Fruit fly (Drosophila melanogaster) whole organism, embryonic: ENCODE measurements around the gene CG13029.
A peak's percentile ranks its signal among the peaks of the same experiment; 100 is the strongest.

Source experiments
- ATbp ChIP-seq: fragments of 200-800 bp; sonication (Bioruptor generic); optimal IDR thresholded peaks from 2 replicates; lab custom pipeline; 2017; ENCODE audit warnings: missing biosample characterization, mild to moderate bottlenecking, missing genetic modification characterization, missing genetic modification reagents
- BEAF-32 ChIP-seq: fragments of 200-800 bp; sonication (Bioruptor generic); optimal IDR thresholded peaks from 3 replicates; lab custom pipeline; 2017; ENCODE audit warnings: missing biosample characterization, missing genetic modification characterization, mild to moderate bottlenecking, moderate library complexity, missing genetic modification reagents
- Bdp1 ChIP-seq: fragments of 200-800 bp; sonication (Bioruptor generic); optimal IDR thresholded peaks from 3 replicates; lab custom pipeline; 2016; ENCODE audit warnings: missing biosample characterization, missing genetic modification characterization
- CG10462 ChIP-seq: fragments of 200-800 bp; sonication (Bioruptor generic); optimal IDR thresholded peaks from 2 replicates; lab custom pipeline; 2016; ENCODE audit warnings: missing biosample characterization, missing genetic modification characterization
- CG11093 ChIP-seq: fragments of 200-800 bp; sonication (Bioruptor generic); IDR thresholded peaks from 3 replicates; pipeline ENCODE4 v1.3.6; 2022; ENCODE audit warnings: missing biosample characterization, missing genetic modification characterization
- CG11398 ChIP-seq: fragments of 200-800 bp; sonication (Bioruptor generic); optimal IDR thresholded peaks from 2 replicates; lab custom pipeline; 2016; ENCODE audit warnings: missing biosample characterization, missing genetic modification characterization
- CG11695 ChIP-seq: fragments of 200-800 bp; sonication (Bioruptor generic); IDR thresholded peaks from 3 replicates; pipeline ENCODE4 v1.3.6; 2022; ENCODE audit warnings: missing biosample characterization, missing genetic modification characterization
- CG14710 ChIP-seq: fragments of 200-800 bp; sonication (Bioruptor generic); optimal IDR thresholded peaks from 3 replicates; lab custom pipeline; 2019; ENCODE audit warnings: missing biosample characterization, mild to moderate bottlenecking, missing genetic modification characterization, moderate library complexity
- CG2116 ChIP-seq: fragments of 200-800 bp; sonication (Bioruptor generic); optimal IDR thresholded peaks from 3 replicates; lab custom pipeline; 2018; ENCODE audit warnings: missing biosample characterization, mild to moderate bottlenecking, missing genetic modification characterization
- CG2120 ChIP-seq: fragments of 200-800 bp; sonication (Bioruptor generic); optimal IDR thresholded peaks from 3 replicates; lab custom pipeline; 2016; ENCODE audit warnings: missing biosample characterization, missing genetic modification characterization
- CG3065 ChIP-seq: fragments of 200-800 bp; sonication (Bioruptor generic); optimal IDR thresholded peaks from 2 replicates; lab custom pipeline; 2016; ENCODE audit warnings: missing biosample characterization, missing genetic modification characterization
- CG31388 ChIP-seq: fragments of 200-800 bp; sonication (Bioruptor generic); optimal IDR thresholded peaks from 2 replicates; lab custom pipeline; 2016; ENCODE audit warnings: missing biosample characterization, missing genetic modification characterization
- CG3838 ChIP-seq: fragments of 200-800 bp; sonication (Bioruptor generic); optimal IDR thresholded peaks from 3 replicates; lab custom pipeline; 2016; ENCODE audit warnings: missing biosample characterization, missing genetic modification characterization
- CG3847 ChIP-seq: fragments of 200-800 bp; sonication (Bioruptor generic); IDR thresholded peaks from 2 replicates; pipeline ENCODE4 v1.3.6; 2022; ENCODE audit warnings: missing biosample characterization, missing genetic modification characterization
- CG4282 ChIP-seq: fragments of 200-800 bp; sonication (Bioruptor generic); optimal IDR thresholded peaks from 2 replicates; lab custom pipeline; 2016; ENCODE audit warnings: missing biosample characterization, missing genetic modification characterization
- CG4328 ChIP-seq: fragments of 200-800 bp; sonication (Bioruptor generic); optimal IDR thresholded peaks from 3 replicates; lab custom pipeline; 2017; ENCODE audit warnings: missing biosample characterization, missing genetic modification reagents, missing genetic modification characterization
- CG4617 ChIP-seq: fragments of 200-800 bp; sonication (Bioruptor generic); optimal IDR thresholded peaks from 3 replicates; lab custom pipeline; 2016; ENCODE audit warnings: missing biosample characterization, missing genetic modification characterization, borderline replicate concordance
- CG4707 ChIP-seq: fragments of 200-800 bp; sonication (Bioruptor generic); optimal IDR thresholded peaks from 2 replicates; lab custom pipeline; 2018; ENCODE audit warnings: missing biosample characterization, mild to moderate bottlenecking, missing genetic modification characterization, moderate library complexity
- CG6272 ChIP-seq: fragments of 200-800 bp; sonication (Bioruptor generic); IDR thresholded peaks from 2 replicates; pipeline ENCODE4 v1.3.6; 2022; ENCODE audit warnings: missing biosample characterization, missing genetic modification characterization
- CG7745 ChIP-seq: fragments of 200-800 bp; sonication (Bioruptor generic); optimal IDR thresholded peaks from 2 replicates; lab custom pipeline; 2018; ENCODE audit warnings: missing biosample characterization, mild to moderate bottlenecking, missing genetic modification characterization, moderate library complexity
- CG8359 ChIP-seq: fragments of 200-800 bp; sonication (Bioruptor generic); optimal IDR thresholded peaks from 2 replicates; lab custom pipeline; 2017; ENCODE audit warnings: missing biosample characterization, mild to moderate bottlenecking, missing genetic modification characterization, borderline replicate concordance
- CG8388 ChIP-seq: fragments of 200-800 bp; sonication (Bioruptor generic); optimal IDR thresholded peaks from 2 replicates; lab custom pipeline; 2019; ENCODE audit warnings: missing biosample characterization, mild to moderate bottlenecking, missing genetic modification characterization, moderate library complexity
- CG9817 ChIP-seq: fragments of 200-800 bp; sonication (Bioruptor generic); optimal IDR thresholded peaks from 2 replicates; lab custom pipeline; 2018; ENCODE audit warnings: missing biosample characterization, mild to moderate bottlenecking, missing genetic modification characterization, moderate library complexity
- CHES-1-like ChIP-seq: fragments of 200-800 bp; sonication (Bioruptor generic); optimal IDR thresholded peaks from 2 replicates; lab custom pipeline; 2016; ENCODE audit warnings: missing biosample characterization, missing genetic modification characterization
- CTCF ChIP-seq: fragments of 200-800 bp; sonication (Bioruptor generic); optimal IDR thresholded peaks from 2 replicates; lab custom pipeline; 2017; ENCODE audit warnings: missing biosample characterization, mild to moderate bottlenecking, missing genetic modification characterization, moderate library complexity
- D19B ChIP-seq: fragments of 200-800 bp; sonication (Bioruptor generic); optimal IDR thresholded peaks from 2 replicates; lab custom pipeline; 2017; ENCODE audit warnings: missing biosample characterization, mild to moderate bottlenecking, missing genetic modification characterization
- Dip3 ChIP-seq: fragments of 200-800 bp; sonication (Bioruptor generic); optimal IDR thresholded peaks from 3 replicates; lab custom pipeline; 2016; ENCODE audit warnings: missing biosample characterization, missing genetic modification characterization
- Doc2 ChIP-seq: fragments of 200-800 bp; sonication (Bioruptor generic); IDR thresholded peaks from 2 replicates; pipeline ENCODE4 v1.3.6; 2022; ENCODE audit warnings: missing biosample characterization, missing genetic modification characterization
- Dp ChIP-seq: fragments of 200-800 bp; sonication (Bioruptor generic); optimal IDR thresholded peaks from 2 replicates; lab custom pipeline; 2018; ENCODE audit warnings: missing biosample characterization, mild to moderate bottlenecking, missing genetic modification characterization, moderate library complexity
- Drgx ChIP-seq: fragments of 200-800 bp; sonication (Bioruptor generic); IDR thresholded peaks from 2 replicates; pipeline ENCODE4 v1.3.6; 2022; ENCODE audit warnings: missing biosample characterization, missing genetic modification characterization
- Fer2 ChIP-seq: fragments of 200-800 bp; sonication (Bioruptor generic); optimal IDR thresholded peaks from 2 replicates; lab custom pipeline; 2018; ENCODE audit warnings: missing biosample characterization, mild to moderate bottlenecking, missing genetic modification characterization, moderate library complexity
- HLH3B ChIP-seq: fragments of 200-800 bp; sonication (Bioruptor generic); IDR thresholded peaks from 2 replicates; pipeline ENCODE4 v1.3.6; 2022; ENCODE audit warnings: missing biosample characterization, missing genetic modification characterization
- HLH4C ChIP-seq: fragments of 200-800 bp; sonication (Bioruptor generic); IDR thresholded peaks from 3 replicates; pipeline ENCODE4 v1.3.6; 2022; ENCODE audit warnings: missing biosample characterization, missing genetic modification characterization; ENCODE audit not compliant: partially characterized antibody
- Neu2 ChIP-seq: fragments of 200-800 bp; sonication (Bioruptor generic); optimal IDR thresholded peaks from 3 replicates; lab custom pipeline; 2016; ENCODE audit warnings: missing biosample characterization, missing genetic modification characterization, borderline replicate concordance
- Rfx ChIP-seq: fragments of 200-800 bp; sonication (Bioruptor generic); IDR thresholded peaks from 2 replicates; pipeline ENCODE4 v1.3.6; 2022; ENCODE audit warnings: missing biosample characterization, missing genetic modification characterization
- Side ChIP-seq: fragments of 200-800 bp; sonication (Bioruptor generic); optimal IDR thresholded peaks from 2 replicates; lab custom pipeline; 2016; ENCODE audit warnings: missing biosample characterization, missing genetic modification characterization
- amos ChIP-seq: fragments of 200-800 bp; sonication (Bioruptor generic); IDR thresholded peaks from 2 replicates; pipeline ENCODE4 v1.3.6; 2022; ENCODE audit warnings: missing biosample characterization, missing genetic modification characterization; ENCODE audit not compliant: partially characterized antibody
- cwo ChIP-seq: fragments of 200-800 bp; sonication (Bioruptor generic); optimal IDR thresholded peaks from 3 replicates; lab custom pipeline; 2017; ENCODE audit warnings: missing biosample characterization, missing genetic modification characterization, mild to moderate bottlenecking, moderate library complexity, missing genetic modification reagents
- ems ChIP-seq: fragments of 200-800 bp; sonication (Bioruptor generic); optimal IDR thresholded peaks from 3 replicates; lab custom pipeline; 2016; ENCODE audit warnings: missing biosample characterization, missing genetic modification characterization
- esg ChIP-seq: fragments of 200-800 bp; sonication (Bioruptor generic); conservative IDR thresholded peaks from 2 replicates; pipeline ENCODE4 v1.3.6; 2022; ENCODE audit warnings: missing biosample characterization, missing genetic modification characterization
- insv ChIP-seq, 2 experiments: fragments of 200-800 bp; sonication (Bioruptor generic); optimal IDR thresholded peaks; 3 replicates each; lab custom pipeline; 2016 to 2018; ENCODE audit warnings: missing biosample characterization in 2 of 2, missing genetic modification characterization in 2 of 2
- lab ChIP-seq: fragments of 200-800 bp; sonication (Bioruptor generic); optimal IDR thresholded peaks from 3 replicates; lab custom pipeline; 2017; ENCODE audit warnings: missing biosample characterization, missing genetic modification characterization, mild to moderate bottlenecking, moderate library complexity, missing genetic modification reagents
- lola ChIP-seq, 3 experiments: fragments of >200 bp in 2 of 3; fragments of 200-800 bp in 1 of 3; sonication (Bioruptor generic) in 1 of 3; optimal IDR thresholded peaks; 2 replicates each; lab custom pipeline; 2017 to 2019; ENCODE audit warnings: missing biosample characterization in 3 of 3, missing genetic modification characterization in 3 of 3, mild to moderate bottlenecking in 1 of 3, moderate library complexity in 1 of 3
- luna ChIP-seq: fragments of 200-800 bp; sonication (Bioruptor generic); optimal IDR thresholded peaks from 2 replicates; lab custom pipeline; 2016; ENCODE audit warnings: missing biosample characterization, missing genetic modification characterization
- mld ChIP-seq: fragments of 200-800 bp; sonication (Bioruptor generic); IDR thresholded peaks from 3 replicates; pipeline ENCODE4 v1.3.6; 2022; ENCODE audit warnings: missing biosample characterization, missing genetic modification characterization; ENCODE audit not compliant: partially characterized antibody
- oc ChIP-seq: fragments of 200-800 bp; sonication (Bioruptor generic); optimal IDR thresholded peaks from 2 replicates; lab custom pipeline; 2018; ENCODE audit warnings: missing biosample characterization, mild to moderate bottlenecking, missing genetic modification characterization, moderate library complexity
- onecut ChIP-seq: fragments of 200-800 bp; sonication (Bioruptor generic); IDR thresholded peaks from 2 replicates; pipeline ENCODE4 v1.3.6; 2022; ENCODE audit warnings: missing biosample characterization, missing genetic modification characterization
- seq ChIP-seq: fragments of 200-800 bp; sonication (Bioruptor generic); IDR thresholded peaks from 2 replicates; pipeline ENCODE4 v1.3.6; 2022; ENCODE audit warnings: missing biosample characterization, missing genetic modification characterization
- sim ChIP-seq: fragments of 200-800 bp; sonication (Bioruptor generic); IDR thresholded peaks from 2 replicates; pipeline ENCODE4 v1.3.6; 2022; ENCODE audit warnings: missing biosample characterization, missing genetic modification characterization
- sqz ChIP-seq: fragments of 200-800 bp; sonication (Bioruptor generic); optimal IDR thresholded peaks from 3 replicates; lab custom pipeline; 2018; ENCODE audit warnings: missing biosample characterization, mild to moderate bottlenecking, missing genetic modification characterization
- ttk ChIP-seq: fragments of 200-800 bp; sonication (Bioruptor generic); IDR thresholded peaks from 2 replicates; pipeline ENCODE4 v2.1.2; 2022; ENCODE audit warnings: missing biosample characterization, missing genetic modification characterization
- zfh1 ChIP-seq: fragments of 200-800 bp; sonication (Bioruptor generic); IDR thresholded peaks from 3 replicates; pipeline ENCODE4 v1.3.6; 2022; ENCODE audit warnings: missing biosample characterization, missing genetic modification characterization

The CG13029 gene

DNA sequence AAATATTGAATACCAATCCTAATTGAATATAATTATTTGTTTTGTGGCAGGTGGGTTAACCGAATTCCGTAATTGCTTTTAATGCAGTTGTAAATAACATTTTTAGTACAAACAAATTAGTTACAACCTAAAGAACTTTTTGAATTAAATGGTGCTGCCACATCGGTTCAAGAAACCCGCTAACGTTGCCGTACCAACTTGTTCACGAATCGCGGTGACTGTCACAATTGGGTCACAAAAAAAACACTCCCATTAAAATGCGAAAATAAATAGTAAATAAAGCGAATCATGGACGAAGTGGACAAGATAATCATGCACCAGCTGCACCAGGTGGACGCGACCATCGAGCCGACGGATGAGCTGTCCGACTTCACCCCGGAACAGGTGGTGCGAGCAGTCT is 2.5 kb downstream of the CG13029 start, which contains the start of gene CG9951 (continued):
- TF ChIP-seq oc (tag; lab: Kevin White, UChicago) (no peak), CG3065 (GFP tag; lab: Kevin White, UChicago) (no peak), Rfx (GFP tag; lab: Robert Waterston, UW) (no peak), CG8388 (no peak), Bdp1 (GFP tag; lab: Kevin White, UChicago) (no peak), CG10462 (GFP tag; lab: Kevin White, UChicago) (no peak), amos (GFP tag; lab: Robert Waterston, UW) (no peak), Dip3 (GFP tag; lab: Kevin White, UChicago) (no peak), BEAF-32 (peak; percentile 10), ems (GFP tag; lab: Kevin White, UChicago) (peak; percentile 9), insv (GFP tag; optimal IDR thresholded peaks at IDR 0.05; lab: Kevin White, UChicago) (no peak), CG7745 (tag; lab: Kevin White, UChicago) (no peak), luna (GFP tag; lab: Kevin White, UChicago) (no peak), CG2120 (no peak), Side (GFP tag; lab: Kevin White, UChicago) (no peak), CG31388 (GFP tag; lab: Kevin White, UChicago) (no peak), CG14710 (peak; percentile 37), CG4328 (GFP tag; lab: Kevin White, UChicago) (no peak), CG11093 (GFP tag; lab: Robert Waterston, UW) (no peak), sqz (GFP tag; lab: Kevin White, UChicago) (peak; percentile 87), lab (GFP tag; lab: Kevin White, UChicago) (no peak), CG4282 (GFP tag; lab: Kevin White, UChicago) (no peak), HLH4C (GFP tag; lab: Robert Waterston, UW) (no peak), Neu2 (GFP tag; lab: Kevin White, UChicago) (no peak), CG9817 (tag; lab: Kevin White, UChicago) (no peak), ttk (GFP tag; lab: Robert Waterston, UW) (no peak), cwo (GFP tag; lab: Kevin White, UChicago) (no peak), onecut (GFP tag; lab: Robert Waterston, UW) (no peak), CG3847 (GFP tag; lab: Robert Waterston, UW) (peak; percentile 43; the same call in 1 of the 2 replicates), esg (GFP tag; lab: Robert Waterston, UW) (no peak), D19B (GFP tag; lab: Kevin White, UChicago) (no peak), Fer2 (tag; lab: Kevin White, UChicago) (no peak), CG3838 (no peak), mld (GFP tag; lab: Robert Waterston, UW) (no peak), seq (no peak), Doc2 (GFP tag; lab: Robert Waterston, UW) (no peak), CTCF (GFP tag; lab: Kevin White, UChicago) (peak; percentile 10), CG6272 (GFP tag; lab: Robert Waterston, UW) (no peak), CG4707 (GFP tag; lab: Kevin White, UChicago) (no peak), sim (GFP tag; lab: Robert Waterston, UW) (no peak), ATbp (GFP tag; lab: Kevin White, UChicago) (no peak), HLH3B (GFP tag; lab: Robert Waterston, UW) (no peak), CHES-1-like (GFP tag; lab: Kevin White, UChicago) (no peak), zfh1 (GFP tag; lab: Robert Waterston, UW) (no peak), CG8359 (GFP tag; lab: Kevin White, UChicago) (no peak), Dp (peak; percentile 94), lola (GFP tag; optimal IDR thresholded peaks at IDR 0.05; lab: Kevin White, UChicago) (no peak), CG11398 (no peak), CG2116 (GFP tag; lab: Kevin White, UChicago) (peak; percentile 43), CG11695 (no peak), CG4617 (GFP tag; lab: Kevin White, UChicago) (peak; percentile 65), Drgx (GFP tag; lab: Robert Waterston, UW) (no peak)
